Worm (Caenorhabditis elegans) whole organism, mixed stage, embryonic: Measurements from ENCODE around the gene F55G7.3.

ENCODE experiments used
- M03D4.4 ChIP-seq: sonication (generic microtip); optimal IDR thresholded peaks from 2 replicates; lab custom pipeline; 2017; ENCODE audit warnings: mild to moderate bottlenecking, missing genetic modification characterization, missing compliant biosample characterization
- bed-3 ChIP-seq: fragments of 200-800 bp; sonication (Bioruptor generic); optimal IDR thresholded peaks from 3 replicates; lab custom pipeline; 2018; ENCODE audit warnings: mild to moderate bottlenecking, missing genetic modification characterization, moderate library complexity, missing compliant biosample characterization
- blmp-1 ChIP-seq: fragments of 150-350 bp; optimal IDR thresholded peaks from 2 replicates; lab custom pipeline; 2014; ENCODE audit warnings: missing biosample characterization, missing genetic modification characterization
- ceh-43 ChIP-seq: fragments of 200-800 bp; sonication (Bioruptor generic); optimal IDR thresholded peaks from 2 replicates; lab custom pipeline; 2018; ENCODE audit warnings: mild to moderate bottlenecking, missing genetic modification characterization, moderate library complexity, missing compliant biosample characterization
- ceh-83 ChIP-seq: fragments of 200-800 bp; sonication (Bioruptor generic); optimal IDR thresholded peaks from 2 replicates; lab custom pipeline; 2018; ENCODE audit warnings: mild to moderate bottlenecking, missing genetic modification characterization, missing compliant biosample characterization
- ces-1 ChIP-seq: fragments of 150-350 bp; optimal IDR thresholded peaks from 2 replicates; lab custom pipeline; 2014; ENCODE audit warnings: missing biosample characterization, missing genetic modification reagents, missing genetic modification characterization
- cnd-1 ChIP-seq: fragments of 200-800 bp; sonication (Bioruptor generic); optimal IDR thresholded peaks from 2 replicates; lab custom pipeline; 2018; ENCODE audit warnings: mild to moderate bottlenecking, missing genetic modification characterization, missing compliant biosample characterization
- drap-1 ChIP-seq: fragments of 200-800 bp; sonication (Bioruptor generic); optimal IDR thresholded peaks from 3 replicates; lab custom pipeline; 2018; ENCODE audit warnings: mild to moderate bottlenecking, missing genetic modification characterization, missing compliant biosample characterization
- elt-1 ChIP-seq: sonication (generic microtip); optimal IDR thresholded peaks from 2 replicates; lab custom pipeline; 2017; ENCODE audit warnings: missing genetic modification characterization, mild to moderate bottlenecking, missing compliant biosample characterization, antibody characterized with exemption, moderate library complexity, borderline replicate concordance; ENCODE audit not compliant: insufficient read depth
- elt-3 ChIP-seq: fragments of 150-350 bp; optimal IDR thresholded peaks from 2 replicates; lab custom pipeline; 2014; ENCODE audit warnings: missing biosample characterization, missing genetic modification characterization
- flh-1 ChIP-seq: fragments of 200-800 bp; sonication (Bioruptor generic); optimal IDR thresholded peaks from 2 replicates; lab custom pipeline; 2018; ENCODE audit warnings: mild to moderate bottlenecking, missing genetic modification characterization, moderate library complexity, missing compliant biosample characterization
- ham-2 ChIP-seq: fragments of 200-800 bp; sonication (Bioruptor generic); optimal IDR thresholded peaks from 2 replicates; lab custom pipeline; 2018; ENCODE audit warnings: mild to moderate bottlenecking, missing genetic modification characterization, missing compliant biosample characterization
- hlh-1 ChIP-seq: fragments of 150-350 bp; optimal IDR thresholded peaks from 2 replicates; lab custom pipeline; 2014; ENCODE audit warnings: missing biosample characterization, missing genetic modification reagents, missing genetic modification characterization
- lin-13 ChIP-seq: fragments of 150-350 bp; optimal IDR thresholded peaks from 2 replicates; lab custom pipeline; 2014; ENCODE audit warnings: missing biosample characterization, missing genetic modification characterization
- lin-32 ChIP-seq: fragments of 200-800 bp; sonication (Bioruptor generic); optimal IDR thresholded peaks from 2 replicates; lab custom pipeline; 2018; ENCODE audit warnings: mild to moderate bottlenecking, missing genetic modification characterization, missing compliant biosample characterization
- mep-1 ChIP-seq: fragments of 150-350 bp; optimal IDR thresholded peaks from 2 replicates; lab custom pipeline; 2017; ENCODE audit warnings: missing biosample characterization, missing genetic modification reagents, missing genetic modification characterization, inconsistent platforms
- nhr-12 ChIP-seq: fragments of 150-350 bp; optimal IDR thresholded peaks from 2 replicates; lab custom pipeline; 2014; ENCODE audit warnings: missing biosample characterization, missing genetic modification characterization
- nhr-2 ChIP-seq: fragments of 150-350 bp; optimal IDR thresholded peaks from 2 replicates; lab custom pipeline; 2014; ENCODE audit warnings: missing biosample characterization, missing genetic modification characterization
- nhr-237 ChIP-seq: fragments of 150-350 bp; optimal IDR thresholded peaks from 2 replicates; lab custom pipeline; 2014; ENCODE audit warnings: missing biosample characterization, missing genetic modification characterization
- nhr-28 ChIP-seq: fragments of 150-350 bp; optimal IDR thresholded peaks from 2 replicates; lab custom pipeline; 2014; ENCODE audit warnings: missing biosample characterization, missing genetic modification characterization
- nhr-76 ChIP-seq: sonication (generic microtip); optimal IDR thresholded peaks from 2 replicates; lab custom pipeline; 2017; ENCODE audit warnings: missing biosample characterization, missing genetic modification characterization
- pha-4 ChIP-seq: fragments of 150-350 bp; optimal IDR thresholded peaks from 2 replicates; lab custom pipeline; 2018; ENCODE audit warnings: missing biosample characterization, missing genetic modification reagents, missing genetic modification characterization
- sem-2 ChIP-seq: fragments of 200-800 bp; sonication (Bioruptor generic); optimal IDR thresholded peaks from 2 replicates; lab custom pipeline; 2018; ENCODE audit warnings: mild to moderate bottlenecking, missing genetic modification characterization, missing compliant biosample characterization
- sptf-1 ChIP-seq: sonication (generic microtip); optimal IDR thresholded peaks from 2 replicates; lab custom pipeline; 2017; ENCODE audit warnings: mild to moderate bottlenecking, missing genetic modification characterization, moderate library complexity, missing compliant biosample characterization
- tbx-8 ChIP-seq: fragments of 200-800 bp; sonication (Bioruptor generic); optimal IDR thresholded peaks from 2 replicates; lab custom pipeline; 2018; ENCODE audit warnings: mild to moderate bottlenecking, missing genetic modification characterization, moderate library complexity, missing compliant biosample characterization
- unc-120 ChIP-seq: sonication (generic microtip); optimal IDR thresholded peaks from 2 replicates; lab custom pipeline; 2017; ENCODE audit warnings: missing genetic modification characterization, missing compliant biosample characterization; ENCODE audit not compliant: poor library complexity, severe bottlenecking
- unc-39 ChIP-seq: fragments of 150-350 bp; optimal IDR thresholded peaks from 2 replicates; lab custom pipeline; 2014; ENCODE audit warnings: missing biosample characterization, missing genetic modification characterization
- unc-62 ChIP-seq: fragments of 150-350 bp; optimal IDR thresholded peaks from 2 replicates; lab custom pipeline; 2014; ENCODE audit warnings: missing biosample characterization, missing genetic modification reagents, missing genetic modification characterization
- zip-8 ChIP-seq: fragments of 150-350 bp; optimal IDR thresholded peaks from 2 replicates; lab custom pipeline; 2014; ENCODE audit warnings: missing biosample characterization, missing genetic modification characterization
- ztf-11 ChIP-seq: fragments of 150-350 bp; optimal IDR thresholded peaks from 2 replicates; lab custom pipeline; 2014; ENCODE audit warnings: missing biosample characterization, missing genetic modification characterization

Gene F55G7.3

ce11 chrX:11908226-11908625 lies 33.6 kb downstream of the F55G7.3 start:
- TF ChIP-seq sem-2 (GFP tag; lab: Kevin White, UChicago), result no peak
- TF ChIP-seq, all 35 proteins: peak for 0

ce11 chrX:11907263-11907662 lies 34.6 kb downstream of the F55G7.3 start, which contains the start of gene Y62H9A.11:
Gene Y62H9A.11, minus strand, starts transcription at chrX:11907363.
- TF ChIP-seq drap-1 (no peak), ceh-43 (GFP tag; lab: Kevin White, UChicago) (no peak), mep-1 (tag; lab: Kevin White, UChicago) (no peak), elt-3 (tag; lab: Kevin White, UChicago) (no peak), ceh-83 (GFP tag; lab: Kevin White, UChicago) (no peak), elt-1 (tag; lab: Kevin White, UChicago) (no peak), unc-62 (GFP tag; lab: Kevin White, UChicago) (no peak), cnd-1 (tag; lab: Kevin White, UChicago) (no peak)

DNA sequence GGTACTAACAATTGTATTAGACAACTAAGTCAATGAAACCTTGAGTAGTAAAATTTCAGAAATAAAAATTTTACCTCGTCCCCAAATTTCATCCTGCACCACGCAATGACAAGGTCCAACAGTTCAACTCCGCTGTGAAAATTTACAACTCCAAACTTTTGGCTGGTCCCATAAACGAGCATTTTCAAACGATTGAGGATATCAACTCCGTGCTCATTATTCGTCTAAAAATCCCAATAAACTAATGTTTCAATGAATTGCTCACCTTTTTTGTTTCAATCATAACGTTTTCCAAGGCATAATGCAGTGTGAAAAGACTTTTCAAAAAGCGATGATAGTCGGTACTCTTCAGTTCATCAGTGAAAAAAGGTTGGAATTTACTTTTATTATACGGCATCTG lies 35.2 kb downstream of the F55G7.3 start:
- no peak for TF ChIP-seq nhr-28
- no peak for TF ChIP-seq blmp-1 (tag; lab: Kevin White, UChicago)
- TF ChIP-seq elt-1 (tag; lab: Kevin White, UChicago), result no peak
- TF ChIP-seq ceh-43 (GFP tag; lab: Kevin White, UChicago), result no peak
- no peak for TF ChIP-seq sptf-1 (tag; lab: Kevin White, UChicago)
- TF ChIP-seq nhr-237 (tag; lab: Kevin White, UChicago), result no peak
- TF ChIP-seq drap-1, result no peak
- no peak for TF ChIP-seq hlh-1 (tag; lab: Kevin White, UChicago)
- TF ChIP-seq ham-2, result no peak
- no peak for TF ChIP-seq sem-2 (GFP tag; lab: Kevin White, UChicago)
- no peak for TF ChIP-seq M03D4.4 (tag; lab: Kevin White, UChicago)
- no peak for TF ChIP-seq pha-4
- no peak for TF ChIP-seq lin-32 (GFP tag; lab: Kevin White, UChicago)
- TF ChIP-seq nhr-2 (tag; lab: Kevin White, UChicago), result no peak
- no peak for TF ChIP-seq unc-120 (tag; lab: Kevin White, UChicago)
- TF ChIP-seq cnd-1 (tag; lab: Kevin White, UChicago), result no peak

ce11 chrX:11902661-11903060 lies 39.2 kb downstream of the F55G7.3 start, which contains the start of gene Y62H9A.10:
Gene Y62H9A.10, minus strand, starts transcription at chrX:11902761.
- TF ChIP-seq unc-62 (GFP tag; lab: Kevin White, UChicago), result no peak
- TF ChIP-seq zip-8 (tag; lab: Kevin White, UChicago), result no peak
- no peak for TF ChIP-seq ceh-43 (GFP tag; lab: Kevin White, UChicago)
- TF ChIP-seq nhr-237 (tag; lab: Kevin White, UChicago), result no peak
- TF ChIP-seq sptf-1 (tag; lab: Kevin White, UChicago), result no peak
- no peak for TF ChIP-seq cnd-1 (tag; lab: Kevin White, UChicago)
- no peak for TF ChIP-seq ces-1 (GFP tag; lab: Kevin White, UChicago)
- no peak for TF ChIP-seq lin-13
- no peak for TF ChIP-seq lin-32 (GFP tag; lab: Kevin White, UChicago)
- TF ChIP-seq mep-1 (tag; lab: Kevin White, UChicago), result no peak
- no peak for TF ChIP-seq unc-120 (tag; lab: Kevin White, UChicago)
- no peak for TF ChIP-seq flh-1 (GFP tag; lab: Kevin White, UChicago)
- no peak for TF ChIP-seq nhr-76
- no peak for TF ChIP-seq bed-3 (GFP tag; lab: Kevin White, UChicago)
- TF ChIP-seq tbx-8 (GFP tag; lab: Kevin White, UChicago), result no peak
- TF ChIP-seq nhr-12 (tag; lab: Kevin White, UChicago), result no peak
- no peak for TF ChIP-seq drap-1
- TF ChIP-seq ztf-11, result no peak
- TF ChIP-seq unc-39 (tag; lab: Kevin White, UChicago), result no peak
- TF ChIP-seq ham-2, result no peak

DNA sequence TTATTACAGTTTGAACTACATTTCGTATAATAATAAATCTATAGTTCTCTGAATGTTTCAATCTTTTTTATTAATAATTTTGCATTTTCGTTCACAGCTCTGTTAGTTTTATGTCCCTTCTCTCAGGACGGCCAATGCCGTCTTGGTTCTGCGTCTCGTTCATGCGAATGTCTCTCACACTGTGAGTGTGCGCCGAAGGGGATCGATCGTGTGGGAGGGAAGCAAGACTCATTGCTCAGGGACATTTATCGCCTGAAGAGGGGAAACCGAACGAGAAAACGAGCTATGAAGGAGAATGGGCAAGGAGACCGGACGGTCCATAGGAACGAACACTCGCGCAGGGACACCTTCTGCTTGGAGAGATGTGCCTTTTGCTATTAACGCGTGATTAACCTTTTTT lies 42.8 kb downstream of the F55G7.3 start:
- TF ChIP-seq ztf-11, result no peak
- peak; percentile 15 for TF ChIP-seq mep-1 (tag; lab: Kevin White, UChicago)
- no peak for TF ChIP-seq unc-39 (tag; lab: Kevin White, UChicago)
- peak; percentile 27 for TF ChIP-seq ces-1 (GFP tag; lab: Kevin White, UChicago)
